Fruit fly (Drosophila melanogaster) S2 (cell line): ENCODE results near the gene CG13614.
A peak's percentile ranks its signal among the peaks of the same experiment; 100 is the strongest.

ENCODE experiments used
- CG8478 ChIP-seq: fragments of >200 bp; optimal IDR thresholded peaks from 2 replicates; lab custom pipeline; 2018
- CTCF ChIP-seq, 2 experiments: fragments of >200 bp; optimal IDR thresholded peaks; 2 replicates each; lab custom pipeline; 2018

- TF ChIP-seq CG8478 (no peak), CTCF (optimal IDR thresholded peaks at IDR 0.05; lab: Kevin White, UChicago) (peak; percentile 16 to 64)
These were observed 9.4 kb upstream of the CG13614 start, which contains the start of gene CG18528 for dm6 chr3R:24359957-24360356.
